Fruit fly (Drosophila melanogaster) whole organism, adult: ENCODE results near the gene lectin-29Ca.

Source experiments
- CG11617 ChIP-seq: fragments of 200-800 bp; sonication (Bioruptor generic); optimal IDR thresholded peaks from 2 replicates; lab custom pipeline; 2017; ENCODE audit warnings: mild to moderate bottlenecking, missing biosample characterization, missing genetic modification reagents, missing genetic modification characterization
- CG12768 ChIP-seq: fragments of 200-800 bp; sonication (Bioruptor generic); optimal IDR thresholded peaks from 2 replicates; lab custom pipeline; 2017; ENCODE audit warnings: missing biosample characterization, missing genetic modification characterization, mild to moderate bottlenecking, moderate library complexity, missing genetic modification reagents
- CG14711 ChIP-seq: fragments of 200-800 bp; sonication (Bioruptor generic); optimal IDR thresholded peaks from 2 replicates; lab custom pipeline; 2018; ENCODE audit warnings: missing biosample characterization, mild to moderate bottlenecking, missing genetic modification characterization, moderate library complexity
- CG1620 ChIP-seq: fragments of 200-800 bp; sonication (Bioruptor generic); optimal IDR thresholded peaks from 2 replicates; lab custom pipeline; 2016; ENCODE audit warnings: missing biosample characterization, missing genetic modification characterization
- CG33017 ChIP-seq: fragments of 200-800 bp; sonication (Bioruptor generic); optimal IDR thresholded peaks from 2 replicates; lab custom pipeline; 2018; ENCODE audit warnings: missing biosample characterization, mild to moderate bottlenecking, missing genetic modification characterization, moderate library complexity
- CG5204 ChIP-seq: fragments of 200-800 bp; sonication (Bioruptor generic); optimal IDR thresholded peaks from 2 replicates; lab custom pipeline; 2016; ENCODE audit warnings: missing biosample characterization, missing genetic modification characterization
- CG7045 ChIP-seq: fragments of 200-800 bp; sonication (Bioruptor generic); optimal IDR thresholded peaks from 2 replicates; lab custom pipeline; 2017; ENCODE audit warnings: missing biosample characterization, mild to moderate bottlenecking, missing genetic modification characterization
- CG7101 ChIP-seq: fragments of 200-800 bp; sonication (Bioruptor generic); optimal IDR thresholded peaks from 2 replicates; lab custom pipeline; 2018; ENCODE audit warnings: missing biosample characterization, mild to moderate bottlenecking, missing genetic modification characterization, moderate library complexity
- Clk ChIP-seq: fragments of 200-800 bp; sonication (Bioruptor generic); optimal IDR thresholded peaks from 2 replicates; lab custom pipeline; 2017; ENCODE audit warnings: missing biosample characterization, missing genetic modification characterization
- Crg-1 ChIP-seq: fragments of 200-800 bp; sonication (Bioruptor generic); optimal IDR thresholded peaks from 2 replicates; lab custom pipeline; 2016; ENCODE audit warnings: missing biosample characterization, missing genetic modification characterization
- Hr96 ChIP-seq: fragments of 200-800 bp; sonication (Bioruptor generic); optimal IDR thresholded peaks from 2 replicates; lab custom pipeline; 2016; ENCODE audit warnings: missing biosample characterization, missing genetic modification characterization
- Mnt ChIP-seq: fragments of 200-800 bp; sonication (Bioruptor generic); optimal IDR thresholded peaks from 2 replicates; lab custom pipeline; 2016; ENCODE audit warnings: missing biosample characterization, mild to moderate bottlenecking, missing genetic modification characterization
- bab1 ChIP-seq: fragments of 200-800 bp; sonication (Bioruptor generic); optimal IDR thresholded peaks from 3 replicates; lab custom pipeline; 2019; ENCODE audit warnings: missing biosample characterization, mild to moderate bottlenecking, missing genetic modification characterization, moderate library complexity
- cic ChIP-seq: fragments of 200-800 bp; sonication (Bioruptor generic); optimal IDR thresholded peaks from 2 replicates; lab custom pipeline; 2017; ENCODE audit warnings: missing biosample characterization, mild to moderate bottlenecking, missing genetic modification characterization, moderate library complexity
- cnc ChIP-seq, 2 experiments: fragments of >200 bp; optimal IDR thresholded peaks; 2 replicates each; lab custom pipeline; 2017
- kay ChIP-seq: fragments of 200-800 bp; sonication (Bioruptor generic); peaks from one replicate; lab custom pipeline; 2016; ENCODE audit warnings: missing biosample characterization, missing genetic modification characterization, borderline replicate concordance
- ovo ChIP-seq: fragments of 200-800 bp; sonication (Bioruptor generic); optimal IDR thresholded peaks from 2 replicates; lab custom pipeline; 2016; ENCODE audit warnings: missing biosample characterization, missing genetic modification characterization
- pad ChIP-seq: fragments of 200-800 bp; sonication (Bioruptor generic); optimal IDR thresholded peaks from 3 replicates; lab custom pipeline; 2017; ENCODE audit warnings: missing biosample characterization, missing genetic modification characterization, mild to moderate bottlenecking, moderate library complexity, missing genetic modification reagents
- tj ChIP-seq: fragments of 200-800 bp; sonication (Bioruptor generic); optimal IDR thresholded peaks from 3 replicates; lab custom pipeline; 2017; ENCODE audit warnings: missing biosample characterization, mild to moderate bottlenecking, missing genetic modification characterization, moderate library complexity
- toe ChIP-seq: fragments of 200-800 bp; sonication (Bioruptor generic); optimal IDR thresholded peaks from 2 replicates; lab custom pipeline; 2016; ENCODE audit warnings: missing biosample characterization, missing genetic modification characterization

The lectin-29Ca gene

DNA sequence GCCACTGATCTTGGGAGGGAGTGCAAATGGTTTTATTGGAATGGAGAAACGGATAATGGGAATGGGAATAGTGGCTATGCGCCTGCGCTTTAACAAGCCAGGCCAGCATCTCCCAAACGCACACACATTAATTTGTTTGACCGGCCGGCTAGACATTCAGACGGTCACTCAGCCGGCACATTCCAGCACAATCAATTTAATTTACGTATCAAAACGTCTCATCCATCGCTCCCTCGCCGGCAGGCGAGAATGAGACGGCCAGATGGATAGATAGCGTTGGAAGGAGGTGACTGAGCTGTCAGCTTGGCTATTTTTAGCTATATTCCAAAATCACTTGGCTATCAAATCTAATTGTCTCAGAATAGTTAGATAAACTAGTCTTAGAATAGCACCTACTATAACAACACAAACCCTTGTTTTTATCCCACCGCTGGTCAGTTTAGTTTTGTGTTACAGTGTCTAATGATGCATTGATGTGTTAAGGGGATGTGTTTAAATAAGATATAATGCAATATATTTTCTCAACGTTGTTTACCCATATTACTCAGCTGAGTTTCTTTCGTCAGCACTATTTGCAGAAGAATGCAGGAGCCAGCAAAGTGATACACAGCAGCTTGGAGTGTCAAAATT is 29.5 kb upstream of the lectin-29Ca start:
- TF ChIP-seq CG7101 (tag; lab: Kevin White, UChicago): no peak
- TF ChIP-seq CG5204 (GFP tag; lab: Kevin White, UChicago): no peak
- peak; percentile 90 for TF ChIP-seq tj
- no peak for TF ChIP-seq CG33017

DNA sequence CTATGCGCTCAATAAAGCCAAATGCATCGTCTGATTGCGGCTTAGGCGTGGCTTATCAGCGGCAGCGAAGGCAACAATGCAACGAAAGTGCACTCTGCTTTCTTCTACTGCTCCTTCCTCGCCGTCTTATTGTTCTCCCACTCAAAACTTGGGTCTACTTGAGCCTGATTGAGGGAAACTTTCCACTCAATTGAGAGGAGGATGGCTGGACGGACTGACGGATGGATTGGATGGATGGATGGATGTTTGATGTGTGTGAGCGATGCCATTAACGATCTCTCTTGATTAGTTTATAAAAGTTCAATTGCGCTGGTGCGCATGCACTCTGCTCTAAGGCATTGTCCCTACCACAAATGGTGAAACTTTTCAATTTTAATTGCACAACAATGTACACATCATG is 29.0 kb upstream of the lectin-29Ca start:
- TF ChIP-seq CG11617 (GFP tag; lab: Kevin White, UChicago) (no peak), Crg-1 (no peak), bab1 (GFP tag; lab: Kevin White, UChicago) (no peak), cic (GFP tag; lab: Kevin White, UChicago) (no peak), CG33017 (no peak), cnc (optimal IDR thresholded peaks at IDR 0.05; lab: Kevin White, UChicago) (no peak), CG5204 (GFP tag; lab: Kevin White, UChicago) (no peak), Hr96 (GFP tag; lab: Kevin White, UChicago) (no peak), ovo (GFP tag; lab: Kevin White, UChicago) (no peak), tj (no peak), kay (GFP tag; lab: Kevin White, UChicago) (no peak)

DNA sequence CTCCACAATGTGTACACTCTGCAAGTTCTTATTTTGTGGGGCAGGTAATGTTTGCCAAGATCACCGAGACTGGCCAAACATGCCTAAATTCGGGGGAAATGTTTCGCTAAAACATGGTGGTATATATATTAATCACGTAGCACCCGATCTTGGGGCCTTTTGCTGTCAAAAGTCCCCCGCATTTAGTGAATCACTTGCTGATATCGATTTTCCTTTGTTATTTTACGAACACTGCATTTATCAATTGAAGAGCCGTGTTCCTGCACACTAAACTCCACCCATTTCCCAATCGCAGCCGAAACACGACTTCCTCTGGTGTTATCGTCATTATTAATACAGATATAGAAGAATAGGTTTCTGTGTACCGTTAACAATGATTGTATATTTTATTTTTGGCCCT is 27.6 kb upstream of the lectin-29Ca start:
- TF ChIP-seq CG33017 (no peak), kay (GFP tag; lab: Kevin White, UChicago) (no peak), pad (no peak), ovo (GFP tag; lab: Kevin White, UChicago) (no peak), cnc (optimal IDR thresholded peaks at IDR 0.05; lab: Kevin White, UChicago) (no peak), CG7045 (GFP tag; lab: Kevin White, UChicago) (no peak), Mnt (GFP tag; lab: Kevin White, UChicago) (no peak)

DNA sequence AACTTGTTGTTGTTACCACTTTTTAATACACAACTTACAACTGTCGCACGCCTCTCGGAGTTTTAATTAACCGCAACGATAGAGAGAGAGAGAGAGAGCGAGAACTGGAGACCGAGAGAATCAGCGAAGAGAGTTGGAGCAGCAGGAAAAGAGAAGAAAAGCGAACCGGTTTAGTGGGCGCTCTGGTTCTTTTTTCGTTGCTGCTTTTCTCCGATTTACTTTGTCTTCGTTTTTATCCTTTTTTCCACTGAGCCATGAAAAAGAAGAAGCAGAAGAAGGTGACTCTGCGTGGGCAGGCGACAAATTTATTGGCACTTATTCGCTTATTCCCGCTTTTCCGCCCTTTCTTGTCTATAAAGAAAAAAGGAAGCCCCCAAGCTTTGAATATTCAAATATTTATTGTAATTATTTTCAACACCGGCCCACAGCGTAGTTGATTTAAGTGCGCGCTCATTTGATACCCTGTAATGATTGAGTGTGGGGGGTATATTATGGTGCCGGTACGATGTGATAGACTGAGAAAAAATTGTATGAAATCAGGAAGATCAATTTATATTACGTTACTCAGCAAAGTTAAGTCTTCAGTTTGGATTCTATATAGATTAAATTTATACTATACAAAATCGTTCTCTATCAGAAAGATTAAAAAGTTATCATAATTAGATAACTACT is 26.3 kb upstream of the lectin-29Ca start:
- TF ChIP-seq Clk (GFP tag; lab: Kevin White, UChicago) (no peak), CG33017 (no peak), CG7101 (tag; lab: Kevin White, UChicago) (no peak), Mnt (GFP tag; lab: Kevin White, UChicago) (no peak), CG14711 (no peak), pad (no peak), CG11617 (GFP tag; lab: Kevin White, UChicago) (no peak), ovo (GFP tag; lab: Kevin White, UChicago) (no peak), CG5204 (GFP tag; lab: Kevin White, UChicago) (no peak), tj (no peak), Hr96 (GFP tag; lab: Kevin White, UChicago) (no peak)

DNA sequence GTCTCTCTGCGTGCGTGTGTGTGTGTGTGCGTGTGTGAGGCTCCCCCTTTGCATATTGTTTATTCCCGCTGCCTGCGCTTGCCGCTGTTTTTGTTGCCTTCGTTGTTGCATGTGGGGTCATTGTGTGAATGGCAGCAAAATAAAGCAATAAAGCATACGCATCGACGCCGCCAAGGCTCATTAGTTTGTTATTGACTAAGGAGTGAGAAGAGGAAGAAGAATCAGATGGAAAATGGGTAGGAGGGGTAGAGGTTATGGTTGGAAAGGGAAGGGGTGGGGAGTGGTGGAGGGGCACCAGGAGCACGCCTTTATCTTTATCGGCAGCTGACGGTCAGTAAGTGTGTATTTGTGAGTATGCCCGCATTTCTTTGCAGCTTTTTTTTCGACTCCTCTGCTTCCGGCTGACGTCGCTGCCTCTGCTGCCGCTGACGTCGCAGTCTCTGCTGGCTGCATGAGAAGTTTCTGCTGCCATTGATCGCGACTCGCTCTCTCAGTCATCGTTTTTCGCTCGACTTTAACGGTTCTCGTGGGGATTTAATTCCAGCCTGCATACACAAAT is 25.4 kb upstream of the lectin-29Ca start:
- TF ChIP-seq Crg-1 (no peak), cic (GFP tag; lab: Kevin White, UChicago) (no peak), kay (GFP tag; lab: Kevin White, UChicago) (no peak), pad (peak; percentile 70), CG12768 (GFP tag; lab: Kevin White, UChicago) (no peak), ovo (GFP tag; lab: Kevin White, UChicago) (no peak), toe (GFP tag; lab: Kevin White, UChicago) (no peak), CG11617 (GFP tag; lab: Kevin White, UChicago) (no peak), Hr96 (GFP tag; lab: Kevin White, UChicago) (no peak)

DNA sequence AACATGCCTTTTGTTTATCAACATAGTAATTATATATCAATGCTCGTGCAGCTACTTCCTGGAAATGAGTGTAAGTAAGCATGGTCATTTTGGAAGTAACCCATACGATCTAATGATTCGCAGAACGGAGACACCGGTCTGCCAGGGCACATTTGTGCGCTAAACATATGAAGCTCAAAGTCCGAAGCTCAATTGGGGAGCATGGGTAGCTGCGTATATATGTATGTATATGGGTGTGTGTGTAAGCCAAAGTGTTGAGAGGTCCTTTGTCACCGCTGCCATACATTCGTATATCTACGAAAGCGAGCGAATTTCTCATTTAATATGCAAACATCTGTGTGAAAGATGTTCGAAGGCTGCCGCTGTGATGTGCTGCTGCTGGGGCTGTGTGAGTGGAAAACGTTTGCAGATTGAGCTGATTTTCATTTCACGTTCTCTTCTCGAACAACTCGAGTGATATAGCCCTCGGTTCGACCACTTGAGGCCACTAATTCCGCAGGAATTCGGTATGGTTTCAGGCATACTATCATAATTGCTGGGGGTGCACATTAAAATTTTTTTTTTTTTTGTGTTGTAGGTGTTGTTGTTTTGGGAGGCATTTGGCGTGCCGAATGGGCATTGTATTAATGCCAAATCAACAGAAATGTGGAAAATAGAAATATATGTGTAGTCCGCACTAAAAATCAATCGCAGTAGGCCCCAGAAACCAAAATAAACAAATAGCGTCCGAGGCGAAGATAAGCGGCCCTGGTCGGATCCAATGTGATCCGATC is 24.2 kb upstream of the lectin-29Ca start:
- TF ChIP-seq bab1 (GFP tag; lab: Kevin White, UChicago) (no peak), cic (GFP tag; lab: Kevin White, UChicago) (no peak), cnc (optimal IDR thresholded peaks at IDR 0.05; lab: Kevin White, UChicago) (no peak), toe (GFP tag; lab: Kevin White, UChicago) (no peak), Crg-1 (no peak), CG11617 (GFP tag; lab: Kevin White, UChicago) (no peak), pad (no peak), tj (peak; percentile 68)

DNA sequence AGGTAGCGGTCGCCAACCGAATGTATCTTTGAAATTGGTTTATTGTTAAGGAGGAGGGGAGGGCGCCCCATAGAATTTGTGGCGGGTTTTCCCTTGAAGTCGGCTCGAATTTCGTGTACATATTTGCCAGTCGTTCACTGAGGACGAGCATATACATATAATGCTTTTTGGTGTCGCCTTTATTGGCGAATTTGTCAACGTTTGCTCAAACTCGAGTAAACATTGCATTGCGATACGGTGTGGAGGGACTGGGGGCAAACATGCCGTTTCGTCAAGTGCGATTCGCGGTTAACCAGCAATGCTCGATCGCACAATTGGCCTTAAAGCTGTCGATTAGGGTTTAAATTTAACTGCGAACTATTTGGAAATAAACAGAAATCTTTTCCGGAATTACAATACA is 23.5 kb upstream of the lectin-29Ca start:
- TF ChIP-seq CG1620 (GFP tag; lab: Kevin White, UChicago) (no peak), Crg-1 (no peak), CG11617 (GFP tag; lab: Kevin White, UChicago) (no peak), tj (peak; percentile 91), CG14711 (no peak), CG12768 (GFP tag; lab: Kevin White, UChicago) (no peak), bab1 (GFP tag; lab: Kevin White, UChicago) (no peak)
